Worm (Caenorhabditis elegans) whole organism, dauer: ENCODE data around the gene nspg-7.1.
"Not testable (repeated sequence)": the region's sequence is repeated elsewhere in the genome, so short reads cannot be mapped to it uniquely, and the experiment has no call there.

Source experiments
- unc-62 ChIP-seq: sonication (generic microtip); optimal IDR thresholded peaks from 2 replicates; lab custom pipeline; 2017; ENCODE audit warnings: missing biosample characterization, missing genetic modification reagents, missing genetic modification characterization

Gene nspg-7.1

DNA sequence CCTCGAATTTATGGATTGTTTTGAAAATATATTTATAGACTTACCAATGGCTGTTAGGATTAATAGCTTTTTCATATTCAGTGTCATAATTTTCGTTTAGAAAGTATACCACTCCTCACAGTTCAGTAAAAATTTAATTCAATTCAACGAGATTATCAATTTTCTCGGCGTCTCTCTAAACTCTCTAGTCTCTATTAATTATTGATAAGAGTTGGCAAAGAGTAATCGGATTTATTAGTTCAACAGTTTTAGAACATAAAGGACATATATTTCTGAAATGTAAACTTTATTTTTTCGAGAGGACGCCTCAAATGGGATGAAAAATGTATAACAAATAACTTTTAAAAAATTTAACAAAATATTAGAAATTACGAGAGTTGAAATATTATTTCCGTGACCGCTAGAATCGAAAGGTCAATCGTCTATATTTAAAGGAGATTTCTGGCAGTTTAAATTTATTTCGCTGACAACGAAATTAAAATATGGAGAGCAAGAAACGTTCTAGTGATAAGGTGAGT is 6.6 kb downstream of the nspg-7.1 start, which contains the start of the genes nspg-11 and F49C12.15:
Gene nspg-11, minus strand, starts transcription at position 101 of the 518 bp plus-strand sequence.
Gene F49C12.15, plus strand, starts transcription at position 468 of the 518 bp plus-strand sequence.
- no peak for TF ChIP-seq unc-62 (GFP tag; lab: Kevin White, UChicago)

DNA sequence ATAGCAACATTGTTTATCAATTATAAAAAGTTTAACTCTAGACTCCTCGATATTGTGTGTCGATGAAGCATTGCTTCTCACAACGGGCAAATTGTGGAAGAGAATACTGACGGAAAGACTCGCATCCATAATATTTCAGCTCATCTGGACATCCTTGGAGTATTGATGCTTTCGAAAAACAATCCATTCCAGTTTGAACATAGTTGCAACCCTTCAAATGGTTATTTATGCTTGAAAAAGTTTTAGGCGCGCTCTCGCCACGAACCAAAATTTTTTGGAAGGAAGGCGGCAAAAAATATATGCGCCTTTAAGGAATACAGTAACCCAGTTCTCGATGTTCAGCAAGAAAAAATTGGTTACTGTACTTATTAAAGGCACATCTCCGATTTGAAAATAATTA is 8.2 kb downstream of the nspg-7.1 start:
- no peak for TF ChIP-seq unc-62 (GFP tag; lab: Kevin White, UChicago)

DNA sequence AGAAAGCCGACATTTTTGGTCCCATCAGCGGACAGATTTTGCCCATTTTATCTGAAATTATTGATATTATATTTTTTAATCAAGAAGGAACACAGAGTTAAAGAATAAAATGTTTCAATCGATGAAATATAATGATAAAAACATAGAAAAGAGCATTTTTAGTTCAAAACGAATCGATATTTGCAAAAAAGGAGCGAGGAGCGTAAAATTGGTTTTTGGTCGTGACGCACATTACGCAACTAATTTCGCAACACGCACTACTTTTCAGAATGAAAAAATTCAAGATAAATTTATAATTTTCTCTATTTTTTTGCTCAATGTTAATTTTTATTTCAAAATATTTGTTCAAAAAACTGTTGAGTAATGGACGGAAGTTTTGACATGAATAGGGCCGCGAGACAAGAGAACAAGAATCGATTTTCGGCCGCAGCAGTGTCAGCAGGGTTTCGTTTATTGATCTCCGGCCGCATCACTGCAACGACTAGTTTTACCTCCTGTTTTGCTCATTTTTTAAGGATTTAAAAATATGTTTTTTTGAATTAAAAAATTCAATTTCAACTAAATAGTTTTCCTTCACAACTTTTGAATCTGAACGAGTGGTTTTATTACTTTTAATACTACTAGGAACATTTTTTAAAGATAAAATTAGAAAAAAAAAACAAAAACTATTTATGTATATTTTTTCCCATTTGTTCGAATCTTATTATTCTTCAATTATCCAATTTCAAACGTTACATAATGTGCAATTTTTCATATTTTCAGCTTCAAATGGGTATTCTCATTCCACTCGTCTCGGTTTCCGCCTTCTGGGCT is 9.4 kb downstream of the nspg-7.1 start, which contains the start of the genes F49C12.12 and vha-17:
Gene F49C12.12, minus strand, starts transcription at position 51 of the 813 bp plus-strand sequence.
Gene vha-17, plus strand, starts transcription at position 763 of the 813 bp plus-strand sequence.
- no peak for TF ChIP-seq unc-62 (GFP tag; lab: Kevin White, UChicago)

DNA sequence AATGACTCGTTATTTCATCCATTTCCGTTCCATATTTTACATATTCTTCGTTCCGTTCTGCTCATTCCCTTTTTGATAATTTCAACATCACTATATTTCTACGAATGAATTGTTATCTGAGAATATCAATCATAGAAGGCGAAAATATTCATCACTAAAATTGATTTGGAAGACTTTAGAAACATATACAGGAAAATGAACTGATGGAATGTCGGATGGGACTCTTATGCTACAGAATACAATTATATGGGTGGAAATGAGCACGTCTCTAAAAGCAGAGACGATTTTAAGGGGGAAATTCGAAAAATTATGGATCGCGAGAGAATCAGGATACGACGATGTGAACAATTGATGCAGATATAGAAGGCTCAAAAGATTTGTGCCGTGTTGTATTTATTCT is 10.6 kb downstream of the nspg-7.1 start:
- no peak for TF ChIP-seq unc-62 (GFP tag; lab: Kevin White, UChicago)

DNA sequence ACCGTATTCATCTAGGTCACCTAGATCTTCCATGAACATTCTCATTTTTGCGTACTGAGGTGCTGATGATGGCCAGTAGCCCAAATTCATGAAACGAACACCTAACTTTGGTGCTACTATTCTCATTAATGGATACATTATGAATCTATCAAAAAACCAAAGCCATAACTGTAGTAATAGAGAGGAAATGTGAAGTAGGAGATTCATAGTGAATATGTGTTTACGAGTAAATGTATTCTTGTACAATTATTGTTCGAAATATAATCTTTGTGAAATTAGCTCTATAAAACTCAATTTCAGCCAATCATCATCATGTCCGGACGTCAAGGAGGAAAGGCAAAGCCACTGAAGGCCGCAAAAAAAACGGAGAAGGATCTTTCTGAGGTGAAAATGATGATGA is 11.6 kb downstream of the nspg-7.1 start, which contains the start of the genes F49C12.11 and nemt-1:
Gene F49C12.11, plus strand, starts transcription at position 301 of the 400 bp plus-strand sequence.
Gene nemt-1, minus strand, starts transcription at position 360 of the 400 bp plus-strand sequence.
- no peak for TF ChIP-seq unc-62 (GFP tag; lab: Kevin White, UChicago)

DNA sequence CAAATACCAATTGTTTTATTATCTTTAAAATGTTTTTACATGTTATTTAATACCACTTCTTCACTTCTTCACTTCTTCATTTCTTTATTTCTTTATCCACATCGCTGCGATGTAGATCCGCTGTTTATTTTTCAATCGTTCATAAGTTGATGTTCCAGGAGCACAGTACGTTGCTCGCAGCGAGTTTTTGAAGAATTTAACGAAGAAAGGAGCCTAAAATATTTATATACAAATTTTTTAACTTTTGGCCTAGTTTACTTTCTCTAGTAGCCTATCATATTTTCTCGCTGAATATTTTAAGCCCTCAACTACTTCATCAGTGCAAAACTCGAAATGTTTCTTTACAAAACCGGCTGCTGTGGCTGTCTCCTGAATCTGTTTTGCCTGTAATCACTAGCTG is 12.5 kb downstream of the nspg-7.1 start:
- no peak for TF ChIP-seq unc-62 (GFP tag; lab: Kevin White, UChicago)

DNA sequence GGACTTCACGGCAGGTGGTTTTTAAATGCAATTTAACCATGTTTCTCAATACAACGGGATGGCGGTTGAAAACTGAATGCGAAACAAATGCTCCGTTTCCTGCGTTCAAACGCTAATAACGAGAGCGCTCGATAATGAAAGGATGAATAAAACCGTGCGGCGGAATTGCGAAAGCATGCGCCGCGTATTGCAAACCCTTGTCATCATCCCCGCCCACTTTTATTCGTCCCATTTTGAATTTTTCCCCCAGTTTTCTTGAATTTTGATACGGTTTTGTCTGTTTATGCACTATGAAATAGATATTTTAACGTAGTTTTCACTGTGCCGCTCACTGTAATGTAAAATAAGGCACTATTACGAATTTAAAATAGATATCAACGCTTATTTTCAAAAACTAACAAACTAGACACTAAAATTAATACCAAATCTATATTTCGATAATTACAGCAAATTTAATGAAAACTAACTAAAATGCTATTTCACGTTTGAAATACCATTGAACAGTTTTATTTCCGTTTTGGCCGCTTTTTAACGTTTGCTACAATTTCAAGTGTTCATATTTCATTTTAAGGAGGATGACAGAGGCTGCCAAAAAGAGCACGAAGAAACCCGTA is 14.5 kb downstream of the nspg-7.1 start, which contains the start of the genes F49C12.9 and rpn-7:
Gene F49C12.9, minus strand, starts transcription at position 148 of the 614 bp plus-strand sequence.
Gene rpn-7, plus strand, starts transcription at position 564 of the 614 bp plus-strand sequence.
- TF ChIP-seq unc-62 (GFP tag; lab: Kevin White, UChicago), result no peak

DNA sequence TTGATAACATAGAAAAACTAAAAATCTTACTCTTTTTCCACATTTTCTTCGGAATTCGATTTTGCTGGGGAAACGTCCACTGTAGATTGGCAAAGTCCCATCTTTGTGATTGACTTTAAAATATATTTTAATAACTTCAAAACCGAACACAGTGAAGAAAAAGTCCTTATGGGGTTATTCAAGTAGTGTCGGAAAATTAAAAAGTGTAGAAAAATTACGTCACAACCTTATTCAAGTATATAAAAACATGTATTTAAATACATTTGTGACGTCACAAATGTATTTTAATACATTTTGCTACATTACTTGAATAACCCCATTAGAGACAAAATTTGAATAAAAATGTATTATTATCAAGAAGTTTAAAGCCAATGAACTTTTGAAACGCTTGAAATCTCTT is 17.8 kb downstream of the nspg-7.1 start, which contains the start of gene F49C12.7:
Gene F49C12.7, minus strand, starts transcription at position 101 of the 400 bp plus-strand sequence.
- not testable (repeated sequence) for TF ChIP-seq unc-62 (GFP tag; lab: Kevin White, UChicago)

DNA sequence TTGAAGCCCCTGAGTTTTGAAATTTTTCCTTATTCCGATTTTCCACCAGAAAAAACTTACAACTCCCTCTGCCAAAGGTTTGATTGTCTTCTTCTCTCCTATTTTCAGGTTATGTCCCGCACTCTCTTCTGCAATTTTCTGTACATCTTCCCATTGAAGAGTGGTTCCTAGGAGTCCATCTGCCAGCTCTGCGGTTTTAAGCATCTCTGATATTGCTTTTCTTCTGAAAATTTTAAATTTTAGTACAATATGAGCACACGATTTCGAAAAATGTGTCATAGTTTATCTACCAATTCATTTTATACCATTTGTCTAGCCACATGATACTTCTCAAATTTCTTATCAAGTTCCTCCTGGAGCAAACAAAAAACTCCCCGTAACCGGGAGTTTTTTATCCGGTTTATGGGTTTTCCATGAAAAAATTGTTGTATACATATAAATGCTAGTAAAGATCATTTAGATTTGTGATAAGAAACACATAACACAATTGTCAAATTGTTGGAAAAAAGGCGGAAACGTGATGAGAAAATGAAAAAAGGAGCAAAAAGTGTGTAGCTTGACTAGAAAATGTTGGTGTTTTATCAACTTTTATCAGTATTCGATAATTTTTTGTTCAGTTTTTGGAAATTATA is 19.6 kb downstream of the nspg-7.1 start:
- TF ChIP-seq unc-62 (GFP tag; lab: Kevin White, UChicago), result no peak

DNA sequence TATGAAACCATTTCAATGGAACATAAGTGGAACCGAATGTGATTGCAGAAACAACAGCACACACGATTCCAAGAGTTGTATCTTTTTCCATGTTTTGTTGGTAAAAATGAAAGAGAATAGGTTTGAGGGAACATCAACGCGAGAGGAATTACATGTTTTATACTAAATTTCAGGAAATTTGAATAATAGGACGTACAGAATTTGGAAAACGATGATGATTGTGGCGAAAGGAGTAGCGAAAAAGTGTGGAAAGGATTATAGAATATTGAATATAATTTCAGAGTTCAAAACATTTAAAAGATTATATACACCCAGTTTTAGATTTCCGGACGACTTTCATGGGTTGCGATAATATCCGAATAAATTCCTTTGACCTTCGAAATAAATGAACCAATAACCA is 21.7 kb downstream of the nspg-7.1 start, which contains the start of gene F49C12.6:
Gene F49C12.6, minus strand, starts transcription at position 101 of the 400 bp plus-strand sequence.
- no peak for TF ChIP-seq unc-62 (GFP tag; lab: Kevin White, UChicago)

DNA sequence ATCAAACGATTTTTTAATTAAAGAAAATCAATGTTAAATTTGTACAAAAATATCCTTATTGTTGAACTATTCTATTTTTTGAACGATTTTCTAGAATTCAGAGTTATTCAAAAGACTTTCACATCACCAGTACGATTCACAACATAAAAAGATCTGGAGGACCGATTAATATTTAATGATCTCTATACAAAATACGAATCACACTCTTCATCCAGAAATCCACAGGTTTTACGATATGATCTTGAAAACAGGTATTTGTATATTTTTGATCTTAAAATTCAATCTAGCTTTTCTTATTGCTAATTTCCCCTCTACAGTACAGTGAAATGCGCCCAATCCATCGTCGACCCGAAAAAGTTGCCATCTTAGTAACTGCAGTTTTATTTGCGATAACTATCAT is 26.0 kb downstream of the nspg-7.1 start, which contains the start of gene F49C12.5:
Gene F49C12.5, plus strand, starts transcription at position 301 of the 400 bp plus-strand sequence.
- TF ChIP-seq unc-62 (GFP tag; lab: Kevin White, UChicago), result no peak

DNA sequence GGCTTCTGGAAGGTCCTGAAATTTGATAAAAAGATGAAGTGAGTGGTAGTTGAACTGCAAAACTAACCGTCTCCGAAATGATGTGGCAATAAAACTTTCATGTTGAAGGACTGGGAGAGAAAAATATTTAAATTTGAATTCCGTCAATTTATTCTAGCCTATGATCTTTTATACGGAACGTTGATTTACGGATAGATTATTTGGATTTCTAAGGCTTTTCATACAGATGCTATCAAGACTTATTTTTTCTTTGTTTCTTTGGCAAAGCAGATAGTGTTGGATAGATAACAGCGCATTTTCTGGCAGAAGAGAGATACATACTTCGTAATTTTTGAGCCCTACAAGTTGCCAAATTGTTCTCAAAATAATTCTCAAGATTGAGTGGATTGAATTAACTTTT is 26.7 kb downstream of the nspg-7.1 start, which contains the start of gene F49C12.4:
Gene F49C12.4, minus strand, starts transcription at position 101 of the 400 bp plus-strand sequence.
- TF ChIP-seq unc-62 (GFP tag; lab: Kevin White, UChicago), result no peak

DNA sequence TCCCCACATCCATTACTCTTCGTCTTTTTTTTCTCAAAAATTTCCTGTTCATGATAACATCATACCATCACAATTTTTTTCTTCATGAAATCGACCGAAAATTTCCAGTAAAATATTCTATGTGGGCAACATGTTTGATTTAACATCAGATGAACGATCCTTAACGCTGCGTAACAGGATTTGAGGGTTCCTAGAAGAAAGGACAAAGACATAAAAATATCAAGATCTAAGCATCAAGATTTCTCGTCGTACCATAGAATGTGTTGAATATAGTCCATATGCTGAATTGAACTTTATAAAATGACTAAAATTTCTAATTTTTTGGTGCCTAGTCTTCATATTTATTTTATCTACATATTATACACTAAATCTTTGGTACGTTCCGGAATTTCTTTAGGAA is 30.5 kb downstream of the nspg-7.1 start, which contains the start of gene F49C12.3:
Gene F49C12.3, plus strand, starts transcription at position 301 of the 400 bp plus-strand sequence.
- no peak for TF ChIP-seq unc-62 (GFP tag; lab: Kevin White, UChicago)

DNA sequence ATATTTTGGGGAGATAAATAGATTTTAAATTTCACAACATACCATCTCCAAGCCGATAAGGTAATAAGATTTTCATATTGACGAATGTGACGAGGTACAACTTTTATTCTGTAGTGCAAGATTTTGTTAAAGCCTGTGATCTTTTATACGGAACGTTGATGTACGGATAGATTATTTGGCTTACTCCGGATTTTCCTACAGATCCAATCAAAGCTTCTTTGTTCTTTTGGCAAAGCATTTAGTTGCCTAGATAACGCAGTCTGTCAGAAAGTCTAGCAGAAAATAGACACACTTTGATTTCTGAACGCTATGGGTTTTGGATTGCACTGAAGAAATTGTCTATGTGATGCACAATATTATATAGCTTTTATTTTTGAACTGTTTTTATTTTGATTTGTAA is 31.5 kb downstream of the nspg-7.1 start, which contains the start of gene F49C12.2:
Gene F49C12.2, minus strand, starts transcription at position 101 of the 400 bp plus-strand sequence.
- no peak for TF ChIP-seq unc-62 (GFP tag; lab: Kevin White, UChicago)

DNA sequence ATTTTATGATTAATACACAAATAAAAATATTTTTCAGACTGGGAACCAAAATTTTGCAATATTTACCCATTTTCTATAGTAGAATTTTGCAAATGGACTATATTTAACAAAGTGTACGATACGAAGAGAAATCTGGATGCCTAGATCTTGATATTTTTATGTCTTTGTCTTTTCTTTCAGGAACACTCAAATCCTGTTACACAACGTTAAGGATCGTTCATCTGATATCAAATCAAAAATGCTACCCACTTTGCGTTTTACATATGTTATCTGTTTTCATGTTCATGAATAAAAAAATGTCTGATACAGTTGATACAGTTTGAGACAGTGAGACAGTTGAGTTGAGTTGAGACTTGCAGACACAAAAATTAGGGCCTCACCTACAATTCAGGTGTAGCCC is 34.4 kb downstream of the nspg-7.1 start, which contains the start of gene F49C12.1:
Gene F49C12.1, minus strand, starts transcription at position 70 of the 400 bp plus-strand sequence.
- TF ChIP-seq unc-62 (GFP tag; lab: Kevin White, UChicago), result no peak
